Fruit fly (Drosophila melanogaster): ENCODE results near the gene hoe1.

dm6 chr2L:4861503-4861902 is 70.7 kb downstream of the hoe1 start:
- TF ChIP-seq mirr (GFP tag; optimal IDR thresholded peaks at IDR 0.05) (no peak), CG11723 (GFP tag; optimal IDR thresholded peaks at IDR 0.05) (no peak), NfI (GFP tag; optimal IDR thresholded peaks at IDR 0.05) (no peak), ewg (GFP tag; optimal IDR thresholded peaks at IDR 0.05) (no peak), fru (optimal IDR thresholded peaks at IDR 0.05) (no peak), Lhr (GFP tag; optimal IDR thresholded peaks at IDR 0.05) (no peak), CG10147 (GFP tag; optimal IDR thresholded peaks at IDR 0.05) (no peak), zf30C (GFP tag; optimal IDR thresholded peaks at IDR 0.05) (no peak), lilli (GFP tag; optimal IDR thresholded peaks at IDR 0.05) (peak; percentile 48), unc-4 (GFP tag; IDR thresholded peaks at IDR 0.05; ENCODE audit: partially characterized antibody) (no peak)

All from whole organism, embryonic.